Fruit fly (Drosophila melanogaster): ENCODE measurements around the gene mib1.

The mib1 gene

DNA sequence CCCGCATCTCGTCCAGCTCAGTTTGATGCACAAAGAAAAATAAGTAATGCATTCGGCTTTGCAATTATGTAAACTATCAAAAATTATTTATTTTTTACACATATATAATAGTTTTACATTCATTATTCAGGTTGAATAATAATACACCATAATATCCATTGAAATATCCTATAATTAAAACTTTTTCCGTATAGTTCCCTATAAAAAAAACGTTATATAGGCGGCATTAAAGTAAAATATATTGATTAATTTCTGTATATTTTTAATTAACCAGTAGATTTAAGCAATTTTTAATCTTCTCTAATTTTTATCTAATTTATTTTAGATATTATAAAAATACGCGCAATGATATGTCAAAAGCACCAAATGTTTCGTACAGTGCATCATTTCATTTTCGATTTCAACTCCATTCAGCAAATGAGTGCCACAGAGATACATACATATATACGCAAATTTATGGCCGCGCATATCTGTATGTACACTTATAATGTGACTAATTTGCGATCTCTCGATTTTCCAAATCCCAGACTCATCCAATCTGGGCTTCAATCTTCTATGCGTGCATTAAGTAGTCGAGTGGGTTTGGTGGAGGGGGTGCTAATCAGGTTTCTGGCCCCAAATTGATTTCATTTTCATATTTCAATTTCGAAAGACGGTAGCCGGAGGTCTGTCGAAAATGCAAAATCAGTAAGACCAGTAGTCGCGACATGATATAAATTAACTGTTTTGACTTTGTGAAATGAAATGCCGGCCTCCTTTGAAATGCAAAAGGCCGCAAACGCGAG is 1.8 kb upstream of the mib1 start:
- no peak for TF ChIP-seq h (optimal IDR thresholded peaks at IDR 0.05)
- no peak for TF ChIP-seq ttk (optimal IDR thresholded peaks at IDR 0.05)
- TF ChIP-seq psq (optimal IDR thresholded peaks at IDR 0.05), result no peak
- TF ChIP-seq Sin3A (optimal IDR thresholded peaks at IDR 0.05), result no peak
- no peak for TF ChIP-seq insv (optimal IDR thresholded peaks at IDR 0.05)
- no peak for TF ChIP-seq Myc (optimal IDR thresholded peaks at IDR 0.05)

DNA sequence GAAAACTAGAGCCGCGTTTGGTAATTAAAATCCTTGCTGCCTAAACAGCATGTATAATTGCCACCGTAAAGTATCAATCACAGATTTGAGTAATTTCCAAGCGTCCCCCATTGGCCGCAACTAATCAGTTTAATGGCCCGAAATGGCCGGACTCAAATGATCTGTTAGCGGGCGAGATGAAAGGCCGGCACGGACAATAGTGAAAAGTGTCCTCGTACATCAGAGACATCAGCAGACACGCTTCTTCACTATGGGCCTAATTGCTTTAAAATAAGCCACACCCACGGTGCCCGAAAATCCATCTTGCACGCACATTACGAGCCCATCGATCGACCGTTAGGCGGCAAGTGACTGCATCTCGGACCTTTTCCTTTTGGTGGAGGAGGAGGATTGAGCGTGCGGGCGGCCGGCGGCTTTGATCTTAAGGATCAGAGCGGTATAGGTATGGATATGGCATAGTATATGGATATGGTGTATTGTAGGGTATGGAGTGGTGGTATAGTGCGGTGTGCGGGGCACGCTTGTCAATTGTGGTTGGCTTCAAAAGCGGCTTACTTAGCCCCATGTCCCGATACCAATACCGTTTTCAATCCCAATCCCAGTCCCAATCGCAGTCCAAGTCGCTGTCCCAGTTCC is 821 bp upstream of the mib1 start:
- TF ChIP-seq ttk (optimal IDR thresholded peaks at IDR 0.05) (no peak), Sin3A (optimal IDR thresholded peaks at IDR 0.05) (no peak), insv (optimal IDR thresholded peaks at IDR 0.05) (no peak), h (optimal IDR thresholded peaks at IDR 0.05) (no peak), psq (optimal IDR thresholded peaks at IDR 0.05) (no peak), Myc (optimal IDR thresholded peaks at IDR 0.05) (no peak)

DNA sequence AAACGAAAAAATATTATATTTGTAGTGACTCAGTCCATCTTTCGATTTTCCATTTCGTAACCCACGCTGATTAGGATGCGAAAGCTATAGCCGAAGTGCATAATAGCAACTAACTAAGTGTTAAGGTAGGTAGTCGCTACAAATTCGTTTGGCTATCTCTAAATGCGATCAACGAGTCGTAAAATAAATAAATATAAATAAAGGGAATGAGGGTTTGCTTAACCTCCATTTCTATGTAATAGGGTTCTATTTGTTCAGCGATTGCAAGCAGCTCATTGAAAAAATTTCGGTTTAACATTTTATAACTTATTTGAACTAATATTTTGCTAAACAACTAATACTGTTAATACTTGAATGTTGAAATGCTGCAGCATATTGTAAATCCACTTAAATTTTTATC is 1.4 kb downstream of the mib1 start:
- TF ChIP-seq ttk (optimal IDR thresholded peaks at IDR 0.05), result no peak
- TF ChIP-seq h (optimal IDR thresholded peaks at IDR 0.05), result no peak
- no peak for TF ChIP-seq Sin3A (optimal IDR thresholded peaks at IDR 0.05)
- no peak for TF ChIP-seq insv (optimal IDR thresholded peaks at IDR 0.05)
- no peak for TF ChIP-seq Myc (optimal IDR thresholded peaks at IDR 0.05)
- no peak for TF ChIP-seq psq (optimal IDR thresholded peaks at IDR 0.05)

DNA sequence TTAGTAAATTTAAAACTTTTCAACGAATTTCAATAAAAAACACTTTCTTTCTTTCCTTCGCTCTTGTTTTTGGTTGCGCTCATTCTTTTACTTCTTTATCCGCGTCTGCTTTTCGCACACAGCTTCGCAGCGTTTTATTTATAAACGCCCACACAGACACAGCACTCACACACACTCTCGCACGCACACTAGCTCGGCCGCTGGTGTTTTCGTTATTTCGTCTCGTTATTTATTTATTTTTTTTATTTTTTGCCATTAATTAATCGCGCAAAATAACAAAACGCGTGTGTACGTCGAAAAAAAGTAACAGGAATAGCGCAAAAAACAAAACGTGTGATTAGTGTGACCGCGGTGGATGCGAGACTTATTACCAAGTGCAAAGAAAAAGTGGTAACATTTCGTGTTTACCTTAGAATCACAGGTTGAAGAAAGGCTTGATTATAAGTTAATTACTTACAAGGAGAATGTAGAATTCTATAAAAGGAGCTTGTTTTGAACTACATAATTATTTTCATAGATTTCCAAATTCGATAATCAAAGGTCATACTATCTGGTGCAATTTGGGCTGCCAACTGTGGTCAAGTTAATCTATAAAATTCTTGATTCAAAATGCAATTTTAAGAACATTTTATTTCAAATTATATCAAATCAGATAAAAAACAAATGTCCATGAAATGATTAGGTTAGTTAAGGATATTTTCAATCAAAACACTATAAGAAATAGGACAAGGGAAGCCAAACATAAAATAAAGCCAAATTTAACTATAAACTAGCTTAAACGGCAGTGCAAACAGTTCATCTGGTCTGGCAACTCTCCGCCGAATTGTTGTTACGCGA is 7.0 kb downstream of the mib1 start, which contains the start of the genes hzg and mRpS31:
hzg (minus strand) TSS at position 336 of the 837 bp plus-strand sequence.
mRpS31 (plus strand) TSS at position 793 of the 837 bp plus-strand sequence.
- TF ChIP-seq h (optimal IDR thresholded peaks at IDR 0.05) (no peak), psq (optimal IDR thresholded peaks at IDR 0.05) (peak; percentile 14)

DNA sequence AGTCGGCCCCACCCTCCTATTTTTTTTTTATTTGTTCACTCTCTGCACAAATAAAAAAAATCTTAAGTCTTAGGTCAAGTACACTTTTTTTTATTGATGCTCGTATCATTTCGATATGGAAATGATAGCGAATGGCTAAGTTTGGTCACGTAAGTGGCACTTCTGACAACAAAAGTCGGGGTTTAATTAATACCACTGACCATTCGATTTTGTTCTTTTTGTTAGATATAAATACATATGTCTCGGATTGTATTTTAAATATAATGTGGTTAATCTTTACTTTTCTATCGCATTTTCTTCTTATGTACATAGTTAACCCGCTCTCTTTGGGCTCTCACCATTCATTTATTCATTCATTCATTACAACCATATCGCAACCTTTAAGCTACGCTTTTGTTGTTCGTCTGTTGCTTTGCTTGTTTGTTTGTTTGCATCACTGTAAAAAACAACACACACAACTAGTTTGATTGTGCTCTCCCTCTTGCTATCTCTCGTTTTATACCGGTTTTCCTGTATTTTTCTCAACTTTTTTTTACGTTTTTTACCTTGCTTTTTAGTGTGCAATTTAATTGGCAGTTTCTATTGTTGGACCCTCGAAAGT is 9.4 kb downstream of the mib1 start:
- TF ChIP-seq insv (optimal IDR thresholded peaks at IDR 0.05) (no peak), Myc (optimal IDR thresholded peaks at IDR 0.05) (no peak), ttk (optimal IDR thresholded peaks at IDR 0.05) (no peak), psq (optimal IDR thresholded peaks at IDR 0.05) (no peak), h (optimal IDR thresholded peaks at IDR 0.05) (no peak), Sin3A (optimal IDR thresholded peaks at IDR 0.05) (no peak)

DNA sequence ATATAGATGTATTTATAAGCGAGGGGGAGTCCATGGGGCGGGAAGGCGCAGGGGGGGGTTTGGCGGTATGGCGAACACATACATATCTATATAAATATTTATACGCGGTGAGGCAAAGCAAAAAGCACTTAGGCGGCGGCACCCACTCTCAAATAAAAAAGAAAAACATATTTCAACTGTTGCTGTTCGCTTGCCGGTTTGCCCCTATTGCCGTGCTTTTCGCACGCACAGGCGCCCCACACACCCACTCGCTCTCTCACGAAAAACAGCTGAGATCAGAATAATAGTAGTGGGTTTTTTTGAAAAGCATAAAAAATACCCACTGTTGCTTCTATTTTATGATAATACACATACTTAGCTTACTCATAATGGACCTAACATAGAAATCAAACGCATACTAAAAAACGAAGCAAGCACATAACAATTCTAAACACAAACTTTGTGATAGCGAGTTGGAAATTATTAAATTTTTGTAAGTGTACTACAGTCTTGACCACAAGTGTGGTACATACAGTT is 10.4 kb downstream of the mib1 start:
- TF ChIP-seq ttk (optimal IDR thresholded peaks at IDR 0.05) (no peak), psq (optimal IDR thresholded peaks at IDR 0.05) (no peak), Sin3A (optimal IDR thresholded peaks at IDR 0.05) (no peak), h (optimal IDR thresholded peaks at IDR 0.05) (no peak), Myc (optimal IDR thresholded peaks at IDR 0.05) (no peak)

DNA sequence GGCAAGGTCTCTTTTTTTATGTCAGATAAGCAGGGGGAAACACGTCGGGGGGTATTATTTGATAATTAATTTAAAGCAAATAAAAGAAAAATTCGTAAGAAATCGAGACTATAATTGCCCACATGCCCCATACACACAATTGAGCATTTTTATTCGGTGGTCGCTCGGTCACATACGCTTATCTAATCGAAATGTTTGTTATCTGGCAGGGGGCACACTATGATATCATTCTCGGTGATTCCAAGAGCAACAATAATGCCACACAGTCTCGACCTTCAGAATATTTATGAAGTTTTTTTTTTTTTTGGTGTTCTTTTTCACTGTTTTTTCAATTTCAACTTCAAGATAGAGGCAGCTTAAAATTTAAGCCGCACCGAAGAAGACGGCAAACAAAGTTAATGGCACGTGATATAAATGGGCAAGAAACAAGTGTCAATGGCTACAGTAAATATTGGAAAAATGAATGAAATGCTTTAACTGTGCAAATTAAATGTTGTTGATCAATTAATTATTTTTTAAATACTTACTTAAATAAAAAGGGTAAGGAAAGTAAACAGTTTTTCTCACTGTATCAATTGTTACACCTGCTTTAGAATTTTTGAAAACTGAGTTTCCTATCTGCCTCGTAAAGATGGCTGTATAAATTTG is 12.1 kb downstream of the mib1 start:
- no peak for TF ChIP-seq ttk (optimal IDR thresholded peaks at IDR 0.05)
- no peak for TF ChIP-seq h (optimal IDR thresholded peaks at IDR 0.05)

DNA sequence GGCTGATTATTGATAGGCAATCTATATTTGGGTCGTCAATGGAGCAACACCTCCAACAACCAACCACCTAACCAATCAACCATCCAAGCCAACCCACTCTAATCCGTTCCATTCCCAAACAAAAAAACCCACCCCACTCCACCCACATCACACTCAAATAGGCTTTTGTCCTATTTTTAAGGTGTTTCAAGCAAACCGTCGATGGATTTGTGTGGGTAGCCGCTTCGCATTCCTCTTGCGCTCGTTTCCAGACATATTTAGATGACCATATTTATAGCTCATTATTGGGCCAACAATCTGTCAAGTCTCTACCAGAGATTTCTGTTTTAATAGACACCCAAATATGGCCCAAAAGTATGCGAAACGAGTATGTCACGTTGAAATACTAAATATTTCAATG is 13.4 kb downstream of the mib1 start:
- TF ChIP-seq ttk (optimal IDR thresholded peaks at IDR 0.05), result no peak
- no peak for TF ChIP-seq Sin3A (optimal IDR thresholded peaks at IDR 0.05)
- TF ChIP-seq Myc (optimal IDR thresholded peaks at IDR 0.05), result no peak
- TF ChIP-seq h (optimal IDR thresholded peaks at IDR 0.05), result no peak
- no peak for TF ChIP-seq psq (optimal IDR thresholded peaks at IDR 0.05)
- TF ChIP-seq insv (optimal IDR thresholded peaks at IDR 0.05), result no peak

DNA sequence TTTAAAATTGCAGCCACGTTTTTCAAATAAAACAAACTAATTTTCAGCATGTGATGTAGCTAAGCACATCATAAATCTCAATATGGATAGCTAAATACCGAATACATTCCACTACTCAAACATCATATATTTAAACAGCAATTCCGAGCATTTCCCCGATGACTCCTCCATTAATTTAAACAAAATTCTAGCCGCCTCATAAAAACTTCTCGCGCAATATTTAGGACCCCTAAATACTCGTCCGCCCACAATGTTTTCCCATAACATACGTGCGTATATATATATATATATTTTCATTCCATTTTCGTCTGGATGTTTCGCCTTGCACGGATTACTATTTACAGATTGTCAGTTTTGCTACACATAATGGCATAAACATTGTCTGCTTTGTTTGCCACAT is 15.6 kb downstream of the mib1 start:
- TF ChIP-seq Sin3A (optimal IDR thresholded peaks at IDR 0.05) (no peak), ttk (optimal IDR thresholded peaks at IDR 0.05) (no peak), Myc (optimal IDR thresholded peaks at IDR 0.05) (no peak)

DNA sequence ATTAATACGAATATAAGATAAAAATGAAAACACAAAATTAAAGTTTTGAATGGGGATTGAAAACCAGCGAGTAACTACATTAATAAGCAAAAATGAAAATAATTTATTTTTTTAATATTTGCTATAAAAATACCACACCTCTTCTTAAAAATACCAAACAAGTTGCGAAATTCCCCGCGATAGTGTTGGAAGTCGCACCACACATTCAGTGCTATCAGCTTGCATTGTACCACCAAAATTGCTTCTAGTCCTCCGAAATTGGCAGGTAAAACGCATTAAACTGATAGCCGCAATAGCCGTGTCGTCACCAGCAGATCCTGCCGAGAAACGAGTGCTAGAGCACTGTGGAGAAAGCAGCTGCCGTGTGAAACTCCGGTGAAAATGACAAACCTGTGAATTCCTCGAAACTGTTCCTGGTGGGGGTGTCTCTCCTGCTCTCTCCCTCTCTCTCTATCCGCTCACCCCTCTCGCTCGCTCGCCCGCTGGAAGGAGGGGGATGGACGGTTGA is 23.5 kb downstream of the mib1 start, which contains the start of gene Hip14:
Hip14 (plus strand) TSS at position 198 of the 508 bp plus-strand sequence.
- TF ChIP-seq Sin3A (optimal IDR thresholded peaks at IDR 0.05), result no peak
- no peak for TF ChIP-seq Myc (optimal IDR thresholded peaks at IDR 0.05)
- no peak for TF ChIP-seq insv (optimal IDR thresholded peaks at IDR 0.05)
- TF ChIP-seq ttk (optimal IDR thresholded peaks at IDR 0.05), result no peak
- TF ChIP-seq psq (optimal IDR thresholded peaks at IDR 0.05), result no peak
- TF ChIP-seq h (optimal IDR thresholded peaks at IDR 0.05), result no peak

DNA sequence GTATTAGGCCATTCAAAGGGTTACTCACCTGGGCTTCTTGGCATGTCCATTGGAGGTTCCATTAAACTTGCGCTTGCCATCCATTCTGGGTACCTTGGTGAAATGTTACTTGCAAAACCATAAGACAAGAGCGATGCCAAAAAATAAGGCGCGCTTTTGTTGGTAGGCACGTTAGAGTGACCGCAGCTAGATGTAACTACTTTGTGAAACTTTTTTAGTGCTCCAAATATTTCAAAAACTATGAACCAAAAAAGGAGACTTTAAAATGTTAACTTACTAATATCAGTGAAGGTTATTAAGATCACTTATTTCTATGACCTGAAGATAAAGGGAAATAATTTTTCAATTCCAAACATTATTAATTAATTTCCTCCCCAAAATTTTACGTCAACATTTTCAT is 24.0 kb downstream of the mib1 start, which contains the start of gene PolD1:
PolD1 (minus strand) TSS at position 181 of the 400 bp plus-strand sequence.
- TF ChIP-seq ttk (optimal IDR thresholded peaks at IDR 0.05), result no peak
- TF ChIP-seq insv (optimal IDR thresholded peaks at IDR 0.05), result no peak
- no peak for TF ChIP-seq Sin3A (optimal IDR thresholded peaks at IDR 0.05)
- TF ChIP-seq h (optimal IDR thresholded peaks at IDR 0.05), result no peak
- no peak for TF ChIP-seq psq (optimal IDR thresholded peaks at IDR 0.05)
- no peak for TF ChIP-seq Myc (optimal IDR thresholded peaks at IDR 0.05)
